Fruit fly (Drosophila melanogaster) Kc167 (cell line): ENCODE measurements around the gene EMC2A.

Source experiments
- psq ChIP-seq: fragments of >200 bp; optimal IDR thresholded peaks from 2 replicates; lab custom pipeline; 2017; ENCODE audit warnings: missing external identifiers
- ttk ChIP-seq: sonication (Bioruptor generic); optimal IDR thresholded peaks from 2 replicates; lab custom pipeline; 2017; ENCODE audit warnings: missing external identifiers

DNA sequence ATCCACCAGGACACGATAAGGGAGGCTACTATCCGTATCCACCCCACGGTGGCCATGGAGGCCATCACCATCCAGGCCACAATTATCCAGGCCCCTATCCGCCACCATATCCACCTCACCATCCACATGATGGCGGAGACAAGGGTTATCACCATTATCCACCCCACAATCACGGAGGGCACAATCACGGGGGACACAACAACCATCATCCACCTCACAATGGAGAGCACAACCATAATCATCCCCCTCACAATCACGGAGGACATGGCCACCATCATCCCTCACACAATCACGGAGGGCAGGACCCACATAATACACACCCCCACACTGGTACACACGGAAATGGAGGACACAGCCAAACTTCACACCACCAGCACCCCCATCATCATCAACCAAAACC is 33.9 kb upstream of the EMC2A start:
- TF ChIP-seq psq (lab: Kevin White, UChicago) = no peak
- no peak for TF ChIP-seq ttk (lab: Kevin White, UChicago)
